Worm (Caenorhabditis elegans): ENCODE data around the gene srg-9.

- TF ChIP-seq F13C5.2 (tag; optimal IDR thresholded peaks at IDR 0.05) (no peak), ets-7 (tag; optimal IDR thresholded peaks at IDR 0.05) (no peak), flt-1 (GFP tag; IDR thresholded peaks at IDR 0.05) (no peak), hmg-4 (GFP tag; optimal IDR thresholded peaks at IDR 0.05) (no peak)
These were observed 32.8 kb upstream of the srg-9 start for ce11 chrIII:6289366-6289765.
